Worm (Caenorhabditis elegans) whole organism, mixed stage, embryonic: Measurements from ENCODE around the gene F41G3.18.

Experiments used
- M03D4.4 ChIP-seq: sonication (generic microtip); optimal IDR thresholded peaks from 2 replicates; lab custom pipeline; 2017; ENCODE audit warnings: mild to moderate bottlenecking, missing genetic modification characterization, missing compliant biosample characterization
- bed-3 ChIP-seq: fragments of 200-800 bp; sonication (Bioruptor generic); optimal IDR thresholded peaks from 3 replicates; lab custom pipeline; 2018; ENCODE audit warnings: mild to moderate bottlenecking, missing genetic modification characterization, moderate library complexity, missing compliant biosample characterization
- ceh-39 ChIP-seq: fragments of 150-350 bp; optimal IDR thresholded peaks from 2 replicates; lab custom pipeline; 2014; ENCODE audit warnings: missing biosample characterization, missing genetic modification characterization
- ceh-43 ChIP-seq: fragments of 200-800 bp; sonication (Bioruptor generic); optimal IDR thresholded peaks from 2 replicates; lab custom pipeline; 2018; ENCODE audit warnings: mild to moderate bottlenecking, missing genetic modification characterization, moderate library complexity, missing compliant biosample characterization
- ceh-83 ChIP-seq: fragments of 200-800 bp; sonication (Bioruptor generic); optimal IDR thresholded peaks from 2 replicates; lab custom pipeline; 2018; ENCODE audit warnings: mild to moderate bottlenecking, missing genetic modification characterization, missing compliant biosample characterization
- ces-1 ChIP-seq: fragments of 150-350 bp; optimal IDR thresholded peaks from 2 replicates; lab custom pipeline; 2014; ENCODE audit warnings: missing biosample characterization, missing genetic modification reagents, missing genetic modification characterization
- cnd-1 ChIP-seq: fragments of 200-800 bp; sonication (Bioruptor generic); optimal IDR thresholded peaks from 2 replicates; lab custom pipeline; 2018; ENCODE audit warnings: mild to moderate bottlenecking, missing genetic modification characterization, missing compliant biosample characterization
- drap-1 ChIP-seq: fragments of 200-800 bp; sonication (Bioruptor generic); optimal IDR thresholded peaks from 3 replicates; lab custom pipeline; 2018; ENCODE audit warnings: mild to moderate bottlenecking, missing genetic modification characterization, missing compliant biosample characterization
- elt-1 ChIP-seq: sonication (generic microtip); optimal IDR thresholded peaks from 2 replicates; lab custom pipeline; 2017; ENCODE audit warnings: missing genetic modification characterization, mild to moderate bottlenecking, missing compliant biosample characterization, antibody characterized with exemption, moderate library complexity, borderline replicate concordance; ENCODE audit not compliant: insufficient read depth
- elt-3 ChIP-seq: fragments of 150-350 bp; optimal IDR thresholded peaks from 2 replicates; lab custom pipeline; 2014; ENCODE audit warnings: missing biosample characterization, missing genetic modification characterization
- flh-1 ChIP-seq: fragments of 200-800 bp; sonication (Bioruptor generic); optimal IDR thresholded peaks from 2 replicates; lab custom pipeline; 2018; ENCODE audit warnings: mild to moderate bottlenecking, missing genetic modification characterization, moderate library complexity, missing compliant biosample characterization
- hlh-1 ChIP-seq: fragments of 150-350 bp; optimal IDR thresholded peaks from 2 replicates; lab custom pipeline; 2014; ENCODE audit warnings: missing biosample characterization, missing genetic modification reagents, missing genetic modification characterization
- lin-13 ChIP-seq: fragments of 150-350 bp; optimal IDR thresholded peaks from 2 replicates; lab custom pipeline; 2014; ENCODE audit warnings: missing biosample characterization, missing genetic modification characterization
- lin-32 ChIP-seq: fragments of 200-800 bp; sonication (Bioruptor generic); optimal IDR thresholded peaks from 2 replicates; lab custom pipeline; 2018; ENCODE audit warnings: mild to moderate bottlenecking, missing genetic modification characterization, missing compliant biosample characterization
- lsy-2 ChIP-seq: fragments of 150-350 bp; optimal IDR thresholded peaks from 2 replicates; lab custom pipeline; 2014; ENCODE audit warnings: missing biosample characterization, missing genetic modification characterization
- mab-5 ChIP-seq: fragments of 150-350 bp; optimal IDR thresholded peaks from 2 replicates; lab custom pipeline; 2014; ENCODE audit warnings: missing biosample characterization, missing genetic modification characterization
- mep-1 ChIP-seq: fragments of 150-350 bp; optimal IDR thresholded peaks from 2 replicates; lab custom pipeline; 2017; ENCODE audit warnings: missing biosample characterization, missing genetic modification reagents, missing genetic modification characterization, inconsistent platforms
- mls-2 ChIP-seq: sonication (generic microtip); optimal IDR thresholded peaks from 2 replicates; lab custom pipeline; 2016; ENCODE audit warnings: mild to moderate bottlenecking, missing genetic modification characterization, moderate library complexity, missing compliant biosample characterization
- nhr-12 ChIP-seq: fragments of 150-350 bp; optimal IDR thresholded peaks from 2 replicates; lab custom pipeline; 2014; ENCODE audit warnings: missing biosample characterization, missing genetic modification characterization
- nhr-2 ChIP-seq: fragments of 150-350 bp; optimal IDR thresholded peaks from 2 replicates; lab custom pipeline; 2014; ENCODE audit warnings: missing biosample characterization, missing genetic modification characterization
- nhr-237 ChIP-seq: fragments of 150-350 bp; optimal IDR thresholded peaks from 2 replicates; lab custom pipeline; 2014; ENCODE audit warnings: missing biosample characterization, missing genetic modification characterization
- nhr-76 ChIP-seq: sonication (generic microtip); optimal IDR thresholded peaks from 2 replicates; lab custom pipeline; 2017; ENCODE audit warnings: missing biosample characterization, missing genetic modification characterization
- pha-4 ChIP-seq: fragments of 150-350 bp; optimal IDR thresholded peaks from 2 replicates; lab custom pipeline; 2018; ENCODE audit warnings: missing biosample characterization, missing genetic modification reagents, missing genetic modification characterization
- sem-2 ChIP-seq: fragments of 200-800 bp; sonication (Bioruptor generic); optimal IDR thresholded peaks from 2 replicates; lab custom pipeline; 2018; ENCODE audit warnings: mild to moderate bottlenecking, missing genetic modification characterization, missing compliant biosample characterization
- sptf-1 ChIP-seq: sonication (generic microtip); optimal IDR thresholded peaks from 2 replicates; lab custom pipeline; 2017; ENCODE audit warnings: mild to moderate bottlenecking, missing genetic modification characterization, moderate library complexity, missing compliant biosample characterization
- tbx-8 ChIP-seq: fragments of 200-800 bp; sonication (Bioruptor generic); optimal IDR thresholded peaks from 2 replicates; lab custom pipeline; 2018; ENCODE audit warnings: mild to moderate bottlenecking, missing genetic modification characterization, moderate library complexity, missing compliant biosample characterization
- unc-62 ChIP-seq: fragments of 150-350 bp; optimal IDR thresholded peaks from 2 replicates; lab custom pipeline; 2014; ENCODE audit warnings: missing biosample characterization, missing genetic modification reagents, missing genetic modification characterization
- zip-8 ChIP-seq: fragments of 150-350 bp; optimal IDR thresholded peaks from 2 replicates; lab custom pipeline; 2014; ENCODE audit warnings: missing biosample characterization, missing genetic modification characterization

F41G3.18 gene

ce11 chrII:6782738-6783163 is 14.6 kb downstream of the F41G3.18 start:
- TF ChIP-seq pha-4 (tag; lab: Kevin White, UChicago) (peak; percentile 71), elt-1 (no peak), sptf-1 (tag; lab: Kevin White, UChicago) (peak; percentile 40), ceh-39 (tag; lab: Kevin White, UChicago) (peak; percentile 19), hlh-1 (tag; lab: Kevin White, UChicago) (peak; percentile 9), nhr-76 (tag; lab: Kevin White, UChicago) (no peak), zip-8 (tag; lab: Kevin White, UChicago) (no peak), cnd-1 (tag; lab: Kevin White, UChicago) (peak; percentile 36), mls-2 (tag; lab: Kevin White, UChicago) (no peak), mep-1 (tag; lab: Kevin White, UChicago) (peak; percentile 8)
- TF ChIP-seq, all 35 proteins: peak for 6

DNA sequence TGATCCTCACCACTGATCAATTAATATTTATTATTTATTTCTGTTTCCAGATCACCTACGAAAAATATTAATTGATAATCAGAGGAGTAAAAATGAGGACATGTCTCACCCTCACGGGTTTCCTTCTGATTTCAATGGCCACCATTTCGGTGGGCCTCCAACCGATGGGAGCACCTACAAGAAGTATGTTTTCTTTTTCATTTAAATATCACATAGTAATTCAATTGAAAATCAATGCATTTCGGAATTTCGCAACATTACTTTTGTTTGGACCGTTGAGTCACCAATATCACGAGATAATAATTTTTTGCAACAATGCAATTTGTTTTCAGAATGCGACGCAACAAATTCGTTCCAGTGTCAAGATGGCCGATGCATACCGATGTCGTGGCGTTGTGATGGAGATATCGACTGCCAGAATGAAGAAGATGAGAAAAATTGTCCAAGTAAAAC is 15.3 kb downstream of the F41G3.18 start, which contains the start of gene gldi-2:
TSS of gene gldi-2 (plus strand) at position 51 of the 453 bp plus-strand sequence.
- TF ChIP-seq lsy-2 (no peak), sem-2 (GFP tag; lab: Kevin White, UChicago) (no peak), lin-32 (GFP tag; lab: Kevin White, UChicago) (no peak), lin-13 (tag; lab: Kevin White, UChicago) (no peak), mab-5 (tag; lab: Kevin White, UChicago) (no peak), ces-1 (no peak), hlh-1 (tag; lab: Kevin White, UChicago) (no peak), ceh-39 (tag; lab: Kevin White, UChicago) (no peak), drap-1 (GFP tag; lab: Kevin White, UChicago) (no peak), zip-8 (tag; lab: Kevin White, UChicago) (no peak), bed-3 (GFP tag; lab: Kevin White, UChicago) (no peak), mep-1 (tag; lab: Kevin White, UChicago) (no peak), flh-1 (GFP tag; lab: Kevin White, UChicago) (no peak), tbx-8 (no peak), nhr-2 (tag; lab: Kevin White, UChicago) (no peak), ceh-83 (GFP tag; lab: Kevin White, UChicago) (no peak), nhr-237 (tag; lab: Kevin White, UChicago) (no peak)
- TF ChIP-seq, all 35 proteins: peak for 0

DNA sequence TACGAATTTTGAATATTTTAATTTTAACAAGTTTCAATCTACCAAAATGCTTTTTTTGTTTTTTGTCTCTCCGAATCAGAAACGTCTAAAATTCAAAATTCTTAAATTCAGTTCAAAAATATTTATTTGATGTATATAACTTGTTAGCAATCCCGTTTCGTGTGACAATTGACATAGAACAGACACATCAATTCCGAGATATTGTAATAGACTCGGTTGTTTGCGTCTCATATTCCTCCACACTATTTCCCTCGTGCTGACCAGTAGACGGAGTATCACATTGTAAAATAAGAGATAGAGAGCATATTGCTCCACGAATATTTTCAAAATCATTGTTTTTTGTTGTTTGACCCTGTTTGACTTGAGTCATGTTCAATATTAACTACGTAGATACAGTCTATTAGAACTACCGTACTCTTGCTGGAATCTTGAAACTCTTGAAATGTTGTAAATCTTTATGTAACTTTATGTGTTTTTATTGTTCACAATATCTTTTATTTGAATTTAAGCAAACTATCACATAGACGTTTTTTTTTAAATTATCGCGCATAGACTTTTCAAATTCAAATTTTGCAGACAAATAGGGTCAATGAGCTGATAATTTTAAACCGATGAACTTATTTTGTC is 20.7 kb downstream of the F41G3.18 start, which contains the start of gene T13C2.3:
TSS of gene T13C2.3 (plus strand) at position 577 of the 627 bp plus-strand sequence.
- TF ChIP-seq nhr-12 (tag; lab: Kevin White, UChicago): no peak
- no peak for TF ChIP-seq nhr-2 (tag; lab: Kevin White, UChicago)
- no peak for TF ChIP-seq elt-1
- TF ChIP-seq sem-2 (GFP tag; lab: Kevin White, UChicago): no peak
- peak; percentile 51 for TF ChIP-seq unc-62 (GFP tag; lab: Kevin White, UChicago)
- no peak for TF ChIP-seq mep-1 (tag; lab: Kevin White, UChicago)
- TF ChIP-seq hlh-1 (tag; lab: Kevin White, UChicago): peak; percentile 66
- no peak for TF ChIP-seq ceh-43
- no peak for TF ChIP-seq drap-1 (GFP tag; lab: Kevin White, UChicago)
- no peak for TF ChIP-seq nhr-237 (tag; lab: Kevin White, UChicago)
- TF ChIP-seq M03D4.4: no peak

- TF ChIP-seq mep-1 (tag; lab: Kevin White, UChicago) (no peak), ces-1 (no peak), elt-3 (tag; lab: Kevin White, UChicago) (no peak), sem-2 (GFP tag; lab: Kevin White, UChicago) (no peak), ceh-83 (GFP tag; lab: Kevin White, UChicago) (no peak), lin-32 (GFP tag; lab: Kevin White, UChicago) (no peak), cnd-1 (tag; lab: Kevin White, UChicago) (no peak), drap-1 (GFP tag; lab: Kevin White, UChicago) (no peak)
These were observed 23.8 kb downstream of the F41G3.18 start, which contains the start of gene T13C2.2 for ce11 chrII:6791891-6792290. TSS of gene T13C2.2 (plus strand) at chrII:6792191.

- TF ChIP-seq nhr-237 (tag; lab: Kevin White, UChicago) (no peak), ces-1 (no peak), cnd-1 (tag; lab: Kevin White, UChicago) (no peak), flh-1 (GFP tag; lab: Kevin White, UChicago) (no peak), nhr-12 (tag; lab: Kevin White, UChicago) (no peak), elt-3 (tag; lab: Kevin White, UChicago) (no peak)
These were observed 32.1 kb downstream of the F41G3.18 start, which contains the start of gene F31E8.4 for ce11 chrII:6800104-6800711. TSS of gene F31E8.4 (minus strand) at chrII:6800154.
